Fruit fly (Drosophila melanogaster): ENCODE results near the gene Spp.

The Spp gene

dm6 chr2L:512028-512427 is 32.4 kb downstream of the Spp start (continued):
- TF ChIP-seq CG13287 (GFP tag; IDR thresholded peaks at IDR 0.05; ENCODE audit: partially characterized antibody): no peak
- TF ChIP-seq Mes4 (GFP tag; optimal IDR thresholded peaks at IDR 0.05): no peak
- no peak for TF ChIP-seq Hmx (GFP tag; optimal IDR thresholded peaks at IDR 0.05)
- peak; percentile 85 for TF ChIP-seq Sox102F (GFP tag; optimal IDR thresholded peaks at IDR 0.05)
- TF ChIP-seq CG16779 (GFP tag; IDR thresholded peaks at IDR 0.05): no peak
- no peak for TF ChIP-seq CG10431 (GFP tag; optimal IDR thresholded peaks at IDR 0.05)
- TF ChIP-seq CG3847 (GFP tag; IDR thresholded peaks at IDR 0.05): peak; percentile 12; the same call in 1 of the 2 replicates
- no peak for TF ChIP-seq CG13296 (GFP tag; optimal IDR thresholded peaks at IDR 0.05)
- TF ChIP-seq HLH54F (GFP tag; optimal IDR thresholded peaks at IDR 0.05): no peak
- peak; percentile 71 for TF ChIP-seq CG2875 (GFP tag; optimal IDR thresholded peaks at IDR 0.05)
- 0 out of 2 replicates have a peak, but pooled peaks have one; percentile 39 for TF ChIP-seq ara (GFP tag; IDR thresholded peaks at IDR 0.05)
- peak; percentile 46 for TF ChIP-seq trh (GFP tag; optimal IDR thresholded peaks at IDR 0.05)
- peak; percentile 34; the same call in 1 of the 2 replicates for TF ChIP-seq Lim3 (GFP tag; IDR thresholded peaks at IDR 0.05)
- peak; percentile 95 for TF ChIP-seq sens (GFP tag)
- no peak for TF ChIP-seq CG6854 (GFP tag; optimal IDR thresholded peaks at IDR 0.05)
- peak; percentile 76 for TF ChIP-seq dysf (GFP tag; IDR thresholded peaks at IDR 0.05)
- TF ChIP-seq CG8924 (tag; optimal IDR thresholded peaks at IDR 0.05): peak; percentile 61
- peak; percentile 15 for TF ChIP-seq pum (GFP tag; optimal IDR thresholded peaks at IDR 0.05)
- TF ChIP-seq C15 (GFP tag; IDR thresholded peaks at IDR 0.05): no peak
- TF ChIP-seq CG11504 (tag; optimal IDR thresholded peaks at IDR 0.05): peak; percentile 81
- TF ChIP-seq Meics (GFP tag; optimal IDR thresholded peaks at IDR 0.05): peak; percentile 15
- no peak for TF ChIP-seq Ets65A (GFP tag)
- no peak for TF ChIP-seq her (GFP tag; optimal IDR thresholded peaks at IDR 0.05)
- TF ChIP-seq stc (GFP tag; IDR thresholded peaks at IDR 0.05): peak; percentile 54; the same call in 1 of the 2 replicates
- peak; percentile 50; the same call in 1 of the 3 replicates for TF ChIP-seq Mrtf (GFP tag; IDR thresholded peaks at IDR 0.05)
- TF ChIP-seq CG15601 (tag; optimal IDR thresholded peaks at IDR 0.05): peak; percentile 19
- peak; percentile 1 for TF ChIP-seq Hand (GFP tag; optimal IDR thresholded peaks at IDR 0.05)
- TF ChIP-seq tio (GFP tag; optimal IDR thresholded peaks at IDR 0.05): peak; percentile 63
- TF ChIP-seq h (optimal IDR thresholded peaks at IDR 0.05): no peak
- no peak for TF ChIP-seq HLH4C (GFP tag; IDR thresholded peaks at IDR 0.05; ENCODE audit: partially characterized antibody)
- TF ChIP-seq gem (tag; optimal IDR thresholded peaks at IDR 0.05): peak; percentile 83
- no peak for TF ChIP-seq tx (GFP tag; optimal IDR thresholded peaks at IDR 0.05)
- TF ChIP-seq CG16815 (GFP tag; optimal IDR thresholded peaks at IDR 0.05): peak; percentile 38
- TF ChIP-seq CG8290 (GFP tag; optimal IDR thresholded peaks at IDR 0.05): no peak
- peak in 1 of 2 experiments; percentile 6 for TF ChIP-seq CG8290 (tag; optimal IDR thresholded peaks at IDR 0.05)
- TF ChIP-seq CG17186 (GFP tag; optimal IDR thresholded peaks at IDR 0.05): no peak
- no peak for TF ChIP-seq pho (GFP tag; optimal IDR thresholded peaks at IDR 0.05)
- peak; percentile 52; the same call in 1 of the 2 replicates for TF ChIP-seq Awh (GFP tag; IDR thresholded peaks at IDR 0.05)
- peak; percentile 53 for TF ChIP-seq CG12659 (GFP tag; optimal IDR thresholded peaks at IDR 0.05)
- no peak for TF ChIP-seq CG31365 (tag; optimal IDR thresholded peaks at IDR 0.05)
- no peak for TF ChIP-seq CG9609 (GFP tag; optimal IDR thresholded peaks at IDR 0.05)
- TF ChIP-seq CG1602 (GFP tag; optimal IDR thresholded peaks at IDR 0.05): peak; percentile 50
- TF ChIP-seq CG11560 (tag; IDR thresholded peaks at IDR 0.05): no peak
- no peak for TF ChIP-seq CG14860 (GFP tag; IDR thresholded peaks at IDR 0.05; ENCODE audit: partially characterized antibody)
- TF ChIP-seq tap (tag; optimal IDR thresholded peaks at IDR 0.05): peak; percentile 32
- no peak for TF ChIP-seq ash1 (GFP tag; optimal IDR thresholded peaks at IDR 0.05)
- TF ChIP-seq CG12942 (GFP tag; optimal IDR thresholded peaks at IDR 0.05): peak; percentile 15
- peak; percentile 50 for TF ChIP-seq CG12155 (GFP tag; optimal IDR thresholded peaks at IDR 0.05)
- peak; percentile 28 for TF ChIP-seq CG1529 (GFP tag; optimal IDR thresholded peaks at IDR 0.05)
- TF ChIP-seq seq (GFP tag; IDR thresholded peaks at IDR 0.05): peak; percentile 64; the same call in 1 of the 2 replicates
- TF ChIP-seq CG1233 (GFP tag; optimal IDR thresholded peaks at IDR 0.05): no peak
- TF ChIP-seq zfh2 (GFP tag; optimal IDR thresholded peaks at IDR 0.05): no peak
- peak; percentile 9 for TF ChIP-seq CG10462 (GFP tag; optimal IDR thresholded peaks at IDR 0.05)

Data from whole organism, embryonic.